Worm (Caenorhabditis elegans): Measurements from ENCODE around the gene nlp-59.

ce11 chrV:15000055-15000704 is 28.9 kb downstream of the nlp-59 start, which contains the start of gene rps-16:
- TF ChIP-seq ztf-11 (tag; optimal IDR thresholded peaks at IDR 0.05) (no peak), dmd-4 (tag; optimal IDR thresholded peaks at IDR 0.05) (no peak), unc-62 (GFP tag; optimal IDR thresholded peaks at IDR 0.05) (no peak), sma-9 (GFP tag; optimal IDR thresholded peaks at IDR 0.05) (no peak), sma-9 (tag; optimal IDR thresholded peaks at IDR 0.05) (no peak), R02D3.7 (tag; optimal IDR thresholded peaks at IDR 0.05) (no peak), mdl-1 (tag; optimal IDR thresholded peaks at IDR 0.05) (no peak), ceh-82 (tag; optimal IDR thresholded peaks at IDR 0.05) (no peak), nhr-237 (tag; optimal IDR thresholded peaks at IDR 0.05) (no peak), aly-2 (tag; optimal IDR thresholded peaks at IDR 0.05) (no peak), ZK546.5 (tag; optimal IDR thresholded peaks at IDR 0.05) (no peak), lin-11 (tag; optimal IDR thresholded peaks at IDR 0.05) (no peak), blmp-1 (tag; optimal IDR thresholded peaks at IDR 0.05; ENCODE audit: insufficient read depth) (no peak), ama-1 (optimal IDR thresholded peaks at IDR 0.05) (no peak), nhr-10 (tag; optimal IDR thresholded peaks at IDR 0.05) (no peak)
